Fruit fly (Drosophila melanogaster) ovary, adult (tissue): Measurements from ENCODE around the gene Mer.

Experiments
- CG17801 ChIP-seq: fragments of 200-800 bp; optimal IDR thresholded peaks from 2 replicates; lab custom pipeline; 2019; ENCODE audit warnings: missing biosample characterization, mild to moderate bottlenecking, missing genetic modification characterization, moderate library complexity; ENCODE audit not compliant: partially characterized antibody

Gene Mer

DNA sequence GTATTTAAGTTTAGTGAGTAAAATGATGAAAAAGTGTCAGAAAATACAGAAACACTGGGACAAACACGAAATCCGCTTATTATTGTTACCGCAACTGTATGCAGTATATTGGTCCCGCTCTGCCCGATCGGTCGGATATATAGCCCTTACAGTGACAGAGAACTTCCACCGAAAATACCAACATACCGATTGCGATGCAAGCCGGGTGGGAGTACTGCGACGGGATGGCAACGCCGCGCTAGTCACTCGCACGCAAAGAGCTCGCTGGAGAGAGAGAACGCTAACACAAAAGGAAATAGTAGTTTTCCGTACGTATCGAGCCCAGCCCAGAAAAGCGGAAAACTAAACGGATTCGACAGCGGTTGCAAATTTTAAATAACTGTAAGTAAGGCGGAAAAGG lies 3.5 kb upstream of the Mer start, which contains the start of gene Cdc42:
TSS of gene Cdc42 (plus strand) at position 247 of the 400 bp plus-strand sequence.
- TF ChIP-seq CG17801 = no peak

DNA sequence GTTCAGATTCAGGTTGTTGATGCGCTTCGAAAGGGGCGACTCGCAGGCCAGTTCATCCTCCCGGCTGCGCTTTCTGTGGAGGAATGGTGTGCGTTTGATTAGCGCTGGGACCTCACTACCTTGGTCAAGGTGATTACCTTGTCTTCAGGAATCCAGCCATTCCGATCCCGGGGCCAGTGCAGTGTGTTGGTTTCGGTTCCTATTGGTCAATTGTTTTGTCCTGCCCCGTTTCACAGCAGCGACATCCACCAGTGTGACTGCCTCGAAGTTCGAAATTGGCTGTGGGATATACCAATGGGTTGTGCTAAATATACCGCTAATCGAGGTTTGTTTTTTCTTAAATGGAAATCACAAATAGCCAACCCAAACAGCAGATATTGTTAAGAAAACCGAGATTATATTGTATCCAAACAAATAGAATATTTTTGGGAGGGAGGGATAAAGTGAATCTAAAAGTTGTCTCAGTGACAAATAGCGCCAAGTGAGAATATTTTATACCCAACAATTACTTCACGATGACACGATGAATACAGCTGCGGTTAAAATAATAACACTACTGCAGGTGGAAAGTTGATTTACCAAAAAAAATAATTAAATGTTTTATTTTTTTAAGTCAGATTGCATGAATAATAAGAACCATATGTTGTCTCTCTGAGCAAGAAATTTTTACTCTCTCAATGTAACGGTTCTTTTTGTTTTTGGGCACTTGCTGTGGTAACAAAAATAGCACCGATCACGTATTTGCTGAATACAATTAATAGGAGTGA lies 1.7 kb upstream of the Mer start, which contains the start of gene CG14229:
TSS of gene CG14229 (minus strand) at position 459 of the 767 bp plus-strand sequence.
- TF ChIP-seq CG17801 = no peak

DNA sequence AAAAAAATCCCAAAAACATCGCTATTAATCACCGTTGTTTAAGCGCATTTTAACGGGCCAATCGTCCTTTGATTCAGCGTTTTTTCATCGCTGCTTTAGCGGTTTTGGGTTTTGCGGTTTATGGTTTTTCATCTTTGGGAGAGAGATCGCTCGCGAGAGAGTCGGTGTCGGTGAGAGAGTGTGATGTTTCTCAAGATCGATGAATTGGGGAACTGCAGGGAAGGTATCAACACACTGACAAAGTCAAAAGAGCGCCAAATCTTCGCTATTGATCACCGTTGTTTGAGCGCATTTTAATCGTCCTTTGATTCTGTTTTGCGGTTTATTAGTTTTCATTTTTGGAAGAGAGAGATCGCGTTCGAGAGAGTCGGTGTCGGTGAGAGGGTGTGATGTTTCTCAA lies 3.2 kb downstream of the Mer start:
- TF ChIP-seq CG17801 = no peak

DNA sequence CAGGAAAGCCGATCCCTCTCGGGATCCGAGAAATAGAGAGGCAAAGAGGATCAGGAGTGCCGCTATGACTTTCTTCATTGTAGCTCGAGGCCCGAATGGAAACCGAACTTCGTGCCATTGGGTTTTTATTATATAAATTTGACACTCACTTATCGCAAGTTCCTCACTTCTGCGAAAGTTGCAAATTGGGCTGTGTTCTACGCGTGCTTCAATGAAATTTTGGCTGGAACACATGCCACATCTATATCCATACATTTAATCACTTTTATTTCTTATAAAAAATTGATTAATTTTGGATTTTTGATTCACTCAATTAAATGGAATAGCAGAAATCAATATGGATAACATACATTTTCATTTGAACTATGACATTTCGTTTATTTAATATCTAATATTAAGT lies 4.5 kb downstream of the Mer start, which contains the start of gene CG14227:
TSS of gene CG14227 (minus strand) at position 101 of the 400 bp plus-strand sequence.
- no peak for TF ChIP-seq CG17801

DNA sequence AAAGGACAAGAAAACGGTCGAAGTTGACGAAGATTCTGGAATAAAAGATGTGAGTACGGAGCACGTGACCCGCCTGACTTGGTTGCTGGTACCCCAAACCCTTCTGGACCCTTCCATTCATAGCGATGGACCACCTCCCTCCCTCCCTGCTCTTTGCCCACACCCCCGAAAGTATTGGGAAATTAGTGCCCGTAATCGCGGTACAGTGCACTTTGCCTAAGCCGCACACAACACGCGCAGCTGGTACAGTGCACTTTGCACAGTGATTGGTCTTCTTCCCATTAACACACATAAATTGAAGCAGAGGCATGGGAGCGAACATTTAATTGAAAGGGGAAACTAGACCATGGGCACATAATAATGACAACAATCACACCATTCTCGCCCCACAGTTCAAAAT lies 9.3 kb downstream of the Mer start:
- TF ChIP-seq CG17801 = no peak

DNA sequence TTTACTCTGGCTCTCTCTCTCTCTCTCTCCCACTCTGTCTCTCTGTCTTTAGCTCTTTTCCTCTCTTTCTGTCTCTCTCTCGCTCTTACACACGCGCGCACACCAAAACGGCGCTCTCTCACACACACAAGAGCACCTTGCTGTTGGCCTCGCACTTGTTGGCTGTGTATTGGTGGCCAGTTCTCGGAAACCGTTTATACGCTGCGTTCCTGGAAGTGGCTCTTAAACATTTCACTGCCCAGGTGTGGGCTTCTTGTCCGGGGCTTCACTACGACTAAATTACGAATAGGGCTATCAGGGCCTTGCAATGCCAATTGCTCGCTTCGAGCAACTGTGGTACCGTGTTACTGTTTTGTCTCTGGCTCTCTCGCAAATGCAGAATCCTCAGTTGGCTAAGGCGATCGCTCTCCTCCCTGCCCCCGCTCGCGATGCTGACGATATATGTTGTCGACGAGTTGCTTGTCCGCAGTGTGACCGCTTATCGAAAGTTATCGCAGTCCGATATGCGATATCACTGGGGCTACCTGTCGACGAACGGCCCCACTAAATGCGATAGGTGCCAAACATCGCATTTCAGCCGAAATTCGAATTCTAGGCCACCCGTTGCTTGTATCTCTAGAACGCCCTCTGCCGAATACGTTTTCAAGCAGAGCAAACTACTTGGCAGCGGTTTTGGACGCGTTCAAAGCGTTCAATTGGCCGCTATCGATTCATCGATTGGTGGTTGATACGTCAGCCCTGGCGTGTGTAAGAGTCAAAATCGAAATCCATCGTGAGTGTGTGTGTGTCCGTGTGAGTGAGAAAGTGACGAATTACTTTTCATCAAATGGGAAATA lies 10.0 kb downstream of the Mer start, which contains the start of the genes dome and Ubqn:
TSS of gene dome (minus strand) at position 479 of the 836 bp plus-strand sequence.
TSS of gene Ubqn (plus strand) at position 769 of the 836 bp plus-strand sequence.
- peak; percentile 62 for TF ChIP-seq CG17801

DNA sequence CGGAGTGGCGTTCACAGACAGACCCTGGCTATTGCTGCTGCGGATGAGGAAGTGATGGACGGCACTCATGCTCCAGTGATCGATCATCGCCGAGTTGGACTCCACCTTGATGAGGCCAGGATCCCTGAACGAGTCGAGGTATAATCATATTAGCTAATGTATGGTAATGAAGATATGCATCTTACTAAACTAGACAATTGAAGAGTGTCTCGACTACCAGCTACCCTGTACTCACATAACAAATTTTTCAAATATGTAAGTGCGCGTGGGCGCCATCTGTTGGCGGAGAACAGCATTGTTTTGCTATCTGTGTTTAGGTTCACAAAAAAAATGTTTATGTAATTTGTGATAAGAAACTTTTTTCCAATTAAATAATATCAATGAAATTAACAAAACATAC lies 14.1 kb downstream of the Mer start:
- TF ChIP-seq CG17801 = no peak

DNA sequence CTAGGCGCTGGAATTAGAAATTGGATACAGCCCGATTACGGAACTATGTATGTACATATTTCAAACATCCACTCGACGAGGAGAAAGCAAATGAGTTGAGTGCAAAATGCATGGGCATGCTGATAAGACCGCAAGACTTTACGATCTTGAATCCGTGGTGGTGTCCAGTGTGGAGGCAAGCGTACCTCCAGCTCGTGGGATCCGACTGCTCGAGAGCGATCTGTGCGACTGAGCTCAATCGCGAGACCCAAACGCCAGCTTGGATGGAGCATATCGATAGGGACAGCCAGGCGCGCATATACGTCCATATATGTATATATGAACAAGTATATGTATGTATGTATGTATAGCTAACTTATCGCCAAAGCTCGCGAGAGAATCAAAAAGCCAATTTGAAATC lies 17.6 kb downstream of the Mer start, which contains the start of gene et:
TSS of gene et (minus strand) at position 230 of the 400 bp plus-strand sequence.
- TF ChIP-seq CG17801 = no peak

DNA sequence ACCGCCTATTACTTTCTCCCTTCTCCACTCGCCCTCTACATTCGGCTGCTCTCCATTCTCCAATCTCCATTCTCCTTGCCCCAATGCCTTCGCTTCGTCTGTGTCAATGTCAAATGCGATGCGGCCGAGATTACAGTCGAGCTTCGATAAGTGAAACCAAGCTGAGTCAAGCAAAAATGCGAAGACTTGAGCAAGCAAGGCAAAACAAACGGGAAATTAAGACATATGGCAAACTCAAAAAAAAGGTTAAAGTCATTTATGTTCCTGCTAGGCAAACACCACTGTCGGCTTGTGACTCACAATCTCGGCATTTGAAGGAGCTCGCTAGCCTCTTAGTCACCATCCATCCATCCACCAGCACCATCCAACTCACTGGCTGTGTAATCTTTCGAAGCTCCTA lies 24.9 kb downstream of the Mer start:
- peak; percentile 93 for TF ChIP-seq CG17801

DNA sequence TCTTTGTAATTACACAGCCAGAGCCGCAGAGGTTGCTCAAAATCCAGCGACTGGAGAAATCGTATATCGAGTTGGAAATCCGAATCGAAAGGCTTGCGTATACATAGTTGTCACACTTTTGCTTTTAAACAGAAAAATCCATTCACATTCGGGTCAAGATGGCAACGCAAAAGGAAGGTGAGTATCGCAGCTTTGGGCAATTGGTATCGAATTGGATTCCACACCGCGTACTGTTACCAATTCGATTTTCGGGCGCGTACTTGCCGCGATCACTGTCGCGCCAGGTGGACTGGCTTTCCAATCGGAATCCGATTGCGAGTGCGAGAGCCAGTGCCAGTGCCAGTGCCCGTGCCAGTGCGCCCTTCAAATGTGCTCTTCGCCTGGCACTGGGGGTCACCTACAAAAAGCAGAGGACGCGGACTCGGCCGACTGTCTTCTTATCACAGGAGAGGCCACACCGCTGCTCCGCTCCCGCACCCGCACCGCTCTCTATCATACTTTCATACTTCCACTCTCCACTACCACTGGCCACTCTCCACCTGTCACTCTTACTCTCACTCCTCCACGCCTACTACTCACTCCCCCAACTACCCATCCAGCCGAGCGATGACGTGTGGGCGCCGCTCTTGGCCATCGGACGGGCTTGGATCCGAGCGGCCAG lies 25.7 kb downstream of the Mer start:
- TF ChIP-seq CG17801 = no peak

DNA sequence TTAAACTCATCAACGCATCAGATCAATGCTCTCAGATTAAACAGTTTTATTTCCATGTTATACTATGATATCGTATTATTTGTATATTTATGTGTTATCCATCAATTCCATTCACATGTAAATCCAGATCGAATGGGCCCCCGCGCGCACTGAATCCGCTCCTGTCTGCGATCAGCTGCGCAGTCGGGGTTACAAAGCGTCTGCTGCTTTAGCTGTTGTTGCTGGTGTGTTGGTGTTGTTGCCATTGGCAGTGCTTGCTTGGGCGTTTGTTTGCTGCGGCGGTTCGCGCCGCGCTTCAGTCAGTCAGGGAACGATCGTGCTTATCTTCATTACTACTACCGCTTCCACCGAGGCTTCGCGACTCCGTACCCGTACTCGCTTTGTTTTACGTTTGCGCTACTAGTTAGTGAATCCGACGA lies 26.3 kb downstream of the Mer start, which contains the start of gene Zw:
TSS of gene Zw (plus strand) at position 262 of the 419 bp plus-strand sequence.
- TF ChIP-seq CG17801 = peak; percentile 69

DNA sequence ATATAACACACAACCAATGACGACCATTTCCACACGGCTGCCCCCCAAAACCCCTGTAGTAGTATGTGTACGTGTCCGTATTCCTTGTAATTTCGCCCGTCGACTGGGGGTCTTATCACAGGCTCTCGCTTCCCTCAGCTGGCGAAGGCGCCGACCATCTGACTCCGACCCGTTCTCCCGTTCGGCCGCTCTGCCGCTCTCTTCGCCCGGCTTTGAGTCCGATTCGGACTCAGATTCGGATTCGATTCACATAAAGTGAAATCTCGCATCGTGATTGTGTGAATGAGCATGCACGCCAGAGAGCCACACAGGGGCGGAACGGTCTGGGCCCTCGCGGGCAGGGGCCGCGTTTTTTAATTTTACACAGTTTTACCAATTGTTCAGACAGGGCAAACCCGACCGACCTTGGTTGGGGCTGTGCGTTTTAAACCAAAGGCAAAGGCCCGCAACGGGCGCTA lies 27.6 kb downstream of the Mer start:
- TF ChIP-seq CG17801 = peak; percentile 13

DNA sequence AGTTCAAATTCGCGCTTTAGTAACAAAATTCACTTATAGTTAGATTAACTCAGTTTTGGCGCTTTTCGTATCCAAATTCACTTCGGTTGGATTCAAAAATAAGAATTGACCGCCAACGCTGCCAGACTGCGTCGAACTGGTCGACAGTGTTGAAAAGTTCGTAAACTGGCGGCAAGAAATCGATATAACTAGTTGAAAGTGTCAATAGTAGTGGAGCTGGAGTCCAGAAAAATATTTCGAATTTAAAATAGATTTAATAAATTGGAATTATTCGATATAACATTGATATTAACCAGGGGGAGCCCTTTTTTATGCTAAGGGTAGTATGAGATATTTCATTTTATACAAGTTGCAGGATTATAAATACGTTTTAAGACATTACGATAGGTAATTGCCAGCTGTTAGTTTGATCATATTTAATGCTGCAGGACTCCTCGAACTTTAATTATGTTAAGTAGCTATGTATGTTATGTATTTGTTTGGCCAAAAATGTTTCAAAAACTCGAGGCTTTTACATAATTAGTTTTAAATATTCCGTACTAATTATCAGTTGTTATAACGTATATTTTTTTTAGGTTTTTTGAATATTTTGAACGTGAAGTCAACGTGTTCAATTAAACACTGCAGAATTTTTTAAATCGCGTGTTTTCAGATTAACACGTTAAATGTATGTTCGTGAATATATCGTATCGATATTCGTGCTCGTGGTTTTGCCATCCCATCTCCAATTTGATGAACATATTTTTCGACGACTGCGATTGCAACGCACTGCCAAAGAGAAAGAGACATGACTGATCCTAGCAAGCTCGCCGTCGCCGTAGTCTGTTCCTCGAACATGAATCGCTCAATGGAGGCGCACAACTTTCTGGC lies 29.2 kb downstream of the Mer start, which contains the start of the genes CG14223 and Ssu72:
TSS of gene CG14223 (minus strand) at position 113 of the 870 bp plus-strand sequence.
TSS of gene Ssu72 (plus strand) at position 703 of the 870 bp plus-strand sequence.
- TF ChIP-seq CG17801 = no peak

DNA sequence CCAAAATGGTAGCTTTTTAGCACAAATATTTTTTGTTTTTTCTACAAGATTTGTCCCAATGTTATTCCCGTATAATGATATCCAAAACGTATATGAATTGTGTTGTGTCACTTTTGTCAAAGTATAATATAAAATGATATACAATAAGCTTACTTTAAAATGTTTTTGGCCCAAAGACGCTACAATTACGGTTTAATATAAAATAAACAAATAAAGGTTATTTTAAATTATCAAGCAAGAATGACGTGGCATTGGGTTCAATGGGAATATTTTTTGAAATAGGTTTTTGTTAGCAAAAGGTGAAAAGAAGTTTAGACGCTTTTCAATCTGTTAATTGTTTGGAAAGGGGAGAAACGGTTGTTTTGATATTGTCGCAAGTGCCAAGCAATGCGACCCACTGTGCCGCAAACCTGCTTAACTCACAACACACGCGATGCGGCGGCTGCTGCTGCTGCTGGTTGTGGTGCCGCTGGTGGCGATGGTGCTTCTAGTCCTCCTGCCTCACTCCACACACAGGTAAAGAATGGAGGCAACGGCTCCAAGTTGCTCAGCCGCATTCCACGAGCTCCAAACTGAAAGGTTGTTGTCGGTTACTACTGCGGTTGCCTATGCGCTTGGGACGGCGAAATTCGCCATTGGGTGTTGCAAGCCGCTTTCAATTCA lies 30.0 kb downstream of the Mer start:
- no peak for TF ChIP-seq CG17801
